Worm (Caenorhabditis elegans): Measurements from ENCODE around the gene him-8.

ce11 chrIV:10573471-10573870, 11.8 kb downstream of the him-8 start:
- TF ChIP-seq W03F9.2 (tag; optimal IDR thresholded peaks at IDR 0.05) (no peak), him-1 (tag; optimal IDR thresholded peaks at IDR 0.05) (no peak)

Data from whole organism, L4/young adult.